Worm (Caenorhabditis elegans) whole organism, L4/young adult: ENCODE results near the gene pudl-1.

ENCODE experiments used
- W03F9.2 ChIP-seq: fragments of 150-350 bp; optimal IDR thresholded peaks from 2 replicates; lab custom pipeline; 2014; ENCODE audit warnings: missing biosample characterization, missing genetic modification characterization
- dao-5 ChIP-seq: sonication (generic microtip); optimal IDR thresholded peaks from 2 replicates; lab custom pipeline; 2016; ENCODE audit warnings: missing genotype, missing genetic modification characterization, moderate library complexity, missing compliant biosample characterization

DNA sequence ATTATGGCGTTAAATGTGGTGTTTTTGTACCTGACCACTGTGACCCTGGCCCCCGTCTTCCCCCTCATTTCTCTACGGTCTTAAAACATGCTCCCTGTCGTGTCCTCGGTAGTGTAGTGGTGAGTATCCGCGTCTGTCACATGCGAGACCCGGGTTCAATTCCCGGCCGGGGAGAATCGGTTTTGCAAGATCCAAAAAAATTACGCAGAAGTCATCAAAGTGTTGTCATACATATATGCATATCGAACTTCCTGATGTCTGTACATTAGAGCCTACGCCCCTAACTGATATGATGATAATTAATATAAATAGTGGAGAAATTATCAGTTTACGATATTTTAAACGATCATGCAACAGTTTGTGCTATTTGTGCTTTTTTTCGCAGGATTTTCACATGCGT, 27.2 kb upstream of the pudl-1 start, which contains the start of gene Y54G2A.45:
- TF ChIP-seq W03F9.2 (tag; lab: Kevin White, UChicago) (peak; percentile 71), dao-5 (tag; lab: Kevin White, UChicago) (peak; percentile 65)
